Worm (Caenorhabditis elegans): ENCODE measurements around the gene fbxb-87.

The fbxb-87 gene

DNA sequence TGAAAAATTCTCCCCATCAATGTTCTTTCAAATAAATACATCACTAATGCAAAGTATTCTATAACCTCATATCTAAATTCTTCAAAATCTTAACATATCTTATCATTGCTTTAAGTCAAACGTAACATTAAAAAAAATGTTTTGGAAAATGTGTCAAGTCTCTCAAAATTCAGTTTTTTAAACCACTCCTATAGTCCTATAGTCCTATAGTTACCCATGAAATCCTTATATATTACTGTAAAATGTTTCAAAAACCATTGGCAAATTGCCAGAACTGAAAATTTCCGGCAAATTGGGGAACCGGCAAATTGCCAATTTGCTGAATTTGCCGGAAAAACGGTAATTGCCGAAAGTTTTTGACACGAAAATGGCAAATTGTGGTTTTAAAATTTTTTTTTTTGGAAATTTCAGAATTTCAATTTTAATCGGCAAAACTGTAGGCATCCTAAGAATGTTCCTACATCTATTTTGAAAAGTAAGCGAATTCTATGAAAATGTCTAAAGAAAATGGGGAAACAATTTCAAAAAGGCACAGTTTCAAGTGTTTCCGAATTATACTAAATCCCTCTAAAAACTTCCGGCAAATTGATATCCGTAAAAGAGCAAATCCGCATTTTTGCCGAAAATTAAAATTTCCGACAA is 10.1 kb downstream of the fbxb-87 start:
- TF ChIP-seq efl-1 (GFP tag; optimal IDR thresholded peaks at IDR 0.05) = peak; percentile 54
- peak; percentile 79 for TF ChIP-seq dpl-1 (GFP tag; optimal IDR thresholded peaks at IDR 0.05)
- peak in 1 of 3 experiments; percentile 76 for TF ChIP-seq lin-35 (GFP tag; optimal IDR thresholded peaks at IDR 0.05)
- TF ChIP-seq lsy-27 (tag; optimal IDR thresholded peaks at IDR 0.05; ENCODE audit: borderline replicate concordance, insufficient read depth) = no peak
- no peak for TF ChIP-seq atf-7 (tag; optimal IDR thresholded peaks at IDR 0.05)
- no peak for TF ChIP-seq attf-5 (GFP tag; optimal IDR thresholded peaks at IDR 0.05)
- TF ChIP-seq attf-6 (GFP tag; IDR thresholded peaks at IDR 0.05) = no peak
- no peak for TF ChIP-seq ztf-6 (GFP tag; IDR thresholded peaks at IDR 0.05)

DNA sequence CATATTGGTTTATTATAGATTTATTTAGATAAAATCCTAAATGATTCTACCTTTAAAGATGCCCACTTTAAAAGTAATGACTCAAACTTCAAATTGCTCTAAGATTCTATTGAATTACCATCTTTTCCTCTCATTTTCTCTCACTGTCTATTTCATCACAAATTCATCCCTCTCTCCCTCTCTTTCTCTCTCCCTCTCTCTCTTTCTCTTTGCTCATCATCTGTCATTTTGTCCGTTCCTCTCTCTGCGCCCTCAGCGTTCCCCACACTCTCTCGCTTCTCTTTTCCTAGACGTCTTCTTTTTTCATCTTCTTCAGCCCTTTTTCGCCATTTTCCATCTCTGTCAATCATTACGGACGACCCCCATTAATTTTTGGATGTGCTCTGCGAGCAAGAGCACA is 10.8 kb downstream of the fbxb-87 start:
- TF ChIP-seq rpc-1 (optimal IDR thresholded peaks at IDR 0.05) = no peak
- no peak for TF ChIP-seq rpc-1 (tag; optimal IDR thresholded peaks at IDR 0.05)
- TF ChIP-seq ama-1 (optimal IDR thresholded peaks at IDR 0.05) = no peak
- TF ChIP-seq ama-1 (GFP tag; optimal IDR thresholded peaks at IDR 0.05) = peak in 1 of 2 experiments; percentile 12
- no peak for TF ChIP-seq akir-1 (GFP tag; optimal IDR thresholded peaks at IDR 0.05)
- TF ChIP-seq zfh-2 (GFP tag; conservative IDR thresholded peaks at IDR 0.05) = 0 out of 2 replicates have a peak, but pooled peaks have one; percentile 18
- no peak for TF ChIP-seq ets-4 (GFP tag; optimal IDR thresholded peaks at IDR 0.05)
- TF ChIP-seq sdz-38 (tag; optimal IDR thresholded peaks at IDR 0.05) = no peak
- no peak for TF ChIP-seq ceh-27 (GFP tag; optimal IDR thresholded peaks at IDR 0.05)
- no peak for TF ChIP-seq nfya-2 (GFP tag; IDR thresholded peaks at IDR 0.05)
- TF ChIP-seq B0336.3 (GFP tag; IDR thresholded peaks at IDR 0.05) = no peak
- no peak for TF ChIP-seq B0261.1 (tag; optimal IDR thresholded peaks at IDR 0.05)
- TF ChIP-seq lsl-1 (GFP tag; optimal IDR thresholded peaks at IDR 0.05) = no peak
- TF ChIP-seq Y67H2A.10 (GFP tag; conservative IDR thresholded peaks at IDR 0.05) = no peak
- no peak for TF ChIP-seq madf-8 (GFP tag; conservative IDR thresholded peaks at IDR 0.05)
- TF ChIP-seq K11D2.4 (GFP tag; IDR thresholded peaks at IDR 0.05) = no peak
- TF ChIP-seq K12H6.12 (tag; optimal IDR thresholded peaks at IDR 0.05) = peak; percentile 12
- TF ChIP-seq dpl-1 (GFP tag; optimal IDR thresholded peaks at IDR 0.05) = peak; percentile 51
- no peak for TF ChIP-seq dpff-1 (tag; optimal IDR thresholded peaks at IDR 0.05)
- no peak for TF ChIP-seq let-526 (GFP tag; IDR thresholded peaks at IDR 0.05)
- no peak for TF ChIP-seq nhr-27 (tag; optimal IDR thresholded peaks at IDR 0.05)
- no peak for TF ChIP-seq D2030.7 (GFP tag; IDR thresholded peaks at IDR 0.05)
- TF ChIP-seq snpc-3.4 (tag; optimal IDR thresholded peaks at IDR 0.05) = no peak
- no peak for TF ChIP-seq him-1 (tag; optimal IDR thresholded peaks at IDR 0.05)
- TF ChIP-seq cebp-1 (GFP tag; IDR thresholded peaks at IDR 0.05) = 0 out of 2 replicates have a peak, but pooled peaks have one; percentile 19
- peak; percentile 52 for TF ChIP-seq cebp-1 (tag; optimal IDR thresholded peaks at IDR 0.05)
- no peak for TF ChIP-seq pha-4 (tag; optimal IDR thresholded peaks at IDR 0.05)
- TF ChIP-seq aptf-3 (GFP tag; IDR thresholded peaks at IDR 0.05) = no peak
- no peak for TF ChIP-seq madf-10 (tag; optimal IDR thresholded peaks at IDR 0.05)
- TF ChIP-seq hmg-1.2 (GFP tag; IDR thresholded peaks at IDR 0.05) = peak; percentile 84
- TF ChIP-seq chd-7 (tag; optimal IDR thresholded peaks at IDR 0.05) = no peak
- peak; percentile 45 for TF ChIP-seq efl-1 (GFP tag; optimal IDR thresholded peaks at IDR 0.05)
- TF ChIP-seq F57C9.4 (tag; optimal IDR thresholded peaks at IDR 0.05) = no peak
- no peak for TF ChIP-seq F37B4.10 (GFP tag; IDR thresholded peaks at IDR 0.05)
- no peak for TF ChIP-seq ceh-40 (GFP tag; IDR thresholded peaks at IDR 0.05)
- TF ChIP-seq nfyb-1 (GFP tag; IDR thresholded peaks at IDR 0.05) = no peak
- TF ChIP-seq Y53F4B.3 (GFP tag; IDR thresholded peaks at IDR 0.05) = no peak
- TF ChIP-seq T26A5.8 (tag; optimal IDR thresholded peaks at IDR 0.05) = no peak
- no peak for TF ChIP-seq egrh-3 (GFP tag; IDR thresholded peaks at IDR 0.05)
- TF ChIP-seq ceh-100 (GFP tag; IDR thresholded peaks at IDR 0.05) = no peak
- no peak for TF ChIP-seq gei-17 (GFP tag; optimal IDR thresholded peaks at IDR 0.05)
- no peak for TF ChIP-seq zim-3 (tag; optimal IDR thresholded peaks at IDR 0.05)

All from whole organism, young adult.